Worm (Caenorhabditis elegans): ENCODE data around the gene F53C11.4.

Gene F53C11.4

DNA sequence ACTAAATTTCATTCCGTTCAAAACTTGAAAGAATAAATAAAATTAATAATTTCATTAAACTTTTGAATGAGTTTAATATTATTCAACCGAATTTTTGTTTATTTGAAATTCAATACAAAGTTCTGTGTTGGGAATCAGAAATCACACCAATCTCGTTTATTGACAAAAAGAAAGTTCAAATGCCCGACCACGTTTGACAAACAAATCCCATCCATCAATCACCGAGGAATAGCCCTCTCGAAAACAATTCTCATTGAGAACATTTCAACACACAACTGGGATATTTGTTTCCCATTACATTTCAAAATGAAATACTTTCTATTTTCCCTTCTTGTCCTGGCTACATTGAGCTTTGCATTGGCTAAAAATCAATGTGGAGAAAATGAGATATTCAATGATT, 9.3 kb downstream of the F53C11.4 start, which contains the start of gene F53C11.9:
F53C11.9 (plus strand) TSS at position 159 of the 400 bp plus-strand sequence.
- no peak for TF ChIP-seq bed-1 (GFP tag; IDR thresholded peaks at IDR 0.05)
- TF ChIP-seq ekl-4 (GFP tag; IDR thresholded peaks at IDR 0.05) = no peak
- TF ChIP-seq ztf-22 (GFP tag; optimal IDR thresholded peaks at IDR 0.05) = no peak
- no peak for TF ChIP-seq ceh-40 (GFP tag; IDR thresholded peaks at IDR 0.05)
- no peak for TF ChIP-seq let-526 (GFP tag; IDR thresholded peaks at IDR 0.05)
- TF ChIP-seq madf-3 (GFP tag; IDR thresholded peaks at IDR 0.05) = no peak
- no peak for TF ChIP-seq chd-7 (tag; optimal IDR thresholded peaks at IDR 0.05)
- no peak for TF ChIP-seq ztf-6 (GFP tag; IDR thresholded peaks at IDR 0.05)
- TF ChIP-seq ceh-58 (GFP tag; IDR thresholded peaks at IDR 0.05) = no peak
- TF ChIP-seq hmg-20 (GFP tag; IDR thresholded peaks at IDR 0.05) = no peak

DNA sequence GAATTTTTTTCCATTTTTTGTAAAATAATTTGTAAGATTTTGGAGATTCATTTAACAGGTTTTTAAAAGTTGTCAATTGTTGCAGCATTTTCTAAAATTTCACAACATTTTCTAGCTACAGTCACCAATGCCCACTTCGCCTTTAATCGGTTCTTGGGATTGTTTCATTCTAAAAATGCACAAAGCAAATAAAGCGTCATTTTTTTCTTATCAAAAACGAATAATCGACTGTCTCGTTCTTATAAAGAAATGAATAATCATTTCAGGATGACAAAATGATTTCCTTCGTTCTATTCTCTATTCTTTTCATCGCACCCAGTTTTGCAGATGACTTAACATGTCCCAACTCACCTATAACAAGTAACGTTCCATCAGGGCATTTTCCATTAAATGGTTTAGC, 11.6 kb downstream of the F53C11.4 start, which contains the start of gene F53C11.1:
F53C11.1 (plus strand) TSS at position 268 of the 400 bp plus-strand sequence.
- TF ChIP-seq F39B2.1 (GFP tag; IDR thresholded peaks at IDR 0.05) = no peak
- no peak for TF ChIP-seq F57C9.4 (tag; optimal IDR thresholded peaks at IDR 0.05)
- TF ChIP-seq nhr-80 (tag; optimal IDR thresholded peaks at IDR 0.05) = peak; percentile 46

DNA sequence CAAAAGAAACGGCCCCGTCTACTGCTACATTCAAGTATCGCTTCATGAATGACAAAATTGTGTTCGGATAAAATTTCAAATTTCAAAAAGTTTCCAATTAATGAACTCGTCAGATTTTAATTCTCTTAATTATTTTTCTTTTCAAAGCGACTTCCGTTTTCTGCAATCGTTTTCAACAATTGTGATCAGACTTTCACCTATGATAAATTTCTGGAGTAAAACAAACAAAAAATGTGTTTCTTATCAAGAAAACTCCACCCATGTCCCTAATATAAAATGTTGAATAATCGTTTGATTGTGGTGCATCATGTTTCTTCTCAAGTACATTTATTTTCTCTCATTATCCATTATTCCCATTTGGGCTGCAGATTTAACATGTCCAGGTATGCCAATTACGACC, 15.9 kb downstream of the F53C11.4 start, which contains the start of gene F20G2.5:
F20G2.5 (plus strand) TSS at position 301 of the 400 bp plus-strand sequence.
- TF ChIP-seq lir-1 (GFP tag; conservative IDR thresholded peaks at IDR 0.05) (no peak), rec-8 (tag; optimal IDR thresholded peaks at IDR 0.05) (no peak), hmg-1.2 (GFP tag; IDR thresholded peaks at IDR 0.05) (no peak), attf-3 (GFP tag; conservative IDR thresholded peaks at IDR 0.05) (no peak), xnd-1 (tag; optimal IDR thresholded peaks at IDR 0.05) (no peak), Y67H2A.10 (GFP tag; conservative IDR thresholded peaks at IDR 0.05) (no peak), hrde-1 (tag; optimal IDR thresholded peaks at IDR 0.05; ENCODE audit: borderline replicate concordance) (no peak), Y95B8A.8 (GFP tag; IDR thresholded peaks at IDR 0.05) (no peak), dpl-1 (GFP tag; optimal IDR thresholded peaks at IDR 0.05) (no peak), ztf-22 (GFP tag; optimal IDR thresholded peaks at IDR 0.05) (no peak), zfh-2 (GFP tag; conservative IDR thresholded peaks at IDR 0.05) (no peak)

DNA sequence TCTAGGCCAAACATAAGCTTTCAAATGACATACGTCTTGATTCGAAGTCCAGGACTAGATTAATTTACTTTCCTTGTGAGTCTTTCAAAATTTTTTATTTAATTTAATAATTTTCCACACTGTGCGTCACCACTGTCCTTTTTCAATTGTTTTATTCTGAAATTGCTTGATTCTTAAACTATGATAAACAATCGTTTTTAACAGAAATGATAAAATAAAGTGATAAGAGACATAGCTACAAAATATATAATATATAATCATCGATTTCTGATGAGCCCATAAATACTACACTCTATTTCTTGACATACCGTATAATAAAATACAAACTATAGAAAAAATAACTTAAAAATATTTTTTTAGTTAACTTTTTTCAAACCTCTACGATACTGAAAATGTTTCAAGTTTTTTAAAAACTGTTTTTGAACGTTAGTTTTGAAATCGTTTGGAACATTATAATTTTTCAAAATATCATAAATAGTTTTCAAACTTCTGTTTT, 18.2 kb downstream of the F53C11.4 start, which contains the start of gene nas-24:
nas-24 (plus strand) TSS at position 446 of the 496 bp plus-strand sequence.
- TF ChIP-seq snpc-1.3 (tag; optimal IDR thresholded peaks at IDR 0.05; ENCODE audit: insufficient read depth) = no peak
- TF ChIP-seq lin-40 (tag; optimal IDR thresholded peaks at IDR 0.05) = no peak
- no peak for TF ChIP-seq attf-6 (GFP tag; IDR thresholded peaks at IDR 0.05)
- TF ChIP-seq madf-10 (tag; optimal IDR thresholded peaks at IDR 0.05) = no peak
- TF ChIP-seq chd-7 (tag; optimal IDR thresholded peaks at IDR 0.05) = no peak
- no peak for TF ChIP-seq ZK185.1 (tag; optimal IDR thresholded peaks at IDR 0.05; ENCODE audit: poor library complexity, severe bottlenecking)
- TF ChIP-seq madf-8 (GFP tag; conservative IDR thresholded peaks at IDR 0.05) = no peak
- no peak for TF ChIP-seq ceh-79 (tag; optimal IDR thresholded peaks at IDR 0.05)
- TF ChIP-seq Y53F4B.3 (GFP tag; IDR thresholded peaks at IDR 0.05) = no peak
- TF ChIP-seq F57A8.1 (GFP tag; optimal IDR thresholded peaks at IDR 0.05) = no peak

DNA sequence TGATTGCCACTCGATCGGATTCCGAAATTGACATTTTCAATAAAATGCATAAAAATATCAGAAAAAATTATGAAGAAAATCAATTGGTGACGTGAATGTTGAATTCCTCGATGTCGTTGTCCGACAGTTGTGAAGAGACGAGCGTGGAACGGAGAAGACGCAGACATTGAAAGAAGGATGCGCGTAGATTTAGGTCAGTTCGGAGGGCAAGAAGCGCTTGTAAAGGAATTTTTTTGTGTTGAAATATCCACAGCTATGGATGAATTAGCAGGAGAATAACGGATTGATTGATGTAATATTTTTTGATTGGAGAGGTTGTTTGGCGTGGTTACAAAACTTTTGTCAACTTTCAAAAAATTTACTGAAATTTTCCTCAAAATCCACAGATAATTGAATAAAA, 18.8 kb downstream of the F53C11.4 start, which contains the start of gene F20G2.3:
F20G2.3 (minus strand) TSS at position 101 of the 400 bp plus-strand sequence.
- TF ChIP-seq mes-4 (tag; optimal IDR thresholded peaks at IDR 0.05) (no peak), F22D6.2 (tag; optimal IDR thresholded peaks at IDR 0.05) (no peak), T07F8.4 (tag; optimal IDR thresholded peaks at IDR 0.05) (no peak), F37B4.10 (GFP tag; IDR thresholded peaks at IDR 0.05) (no peak), bed-2 (GFP tag; IDR thresholded peaks at IDR 0.05) (no peak), chd-7 (tag; optimal IDR thresholded peaks at IDR 0.05) (no peak), ceh-58 (GFP tag; IDR thresholded peaks at IDR 0.05) (no peak)

Data from whole organism, young adult.